Fruit fly (Drosophila melanogaster): ENCODE data around the gene CG31815.

dm6 chr2L:16627948-16628347 is 22.3 kb downstream of the CG31815 start:
- no peak for TF ChIP-seq CG12768 (GFP tag; optimal IDR thresholded peaks at IDR 0.05)
- TF ChIP-seq Hr96 (GFP tag; optimal IDR thresholded peaks at IDR 0.05) = no peak
- TF ChIP-seq cnc (optimal IDR thresholded peaks at IDR 0.05) = no peak
- TF ChIP-seq CG7101 (tag; optimal IDR thresholded peaks at IDR 0.05) = no peak
- no peak for TF ChIP-seq CG5204 (GFP tag; optimal IDR thresholded peaks at IDR 0.05)
- TF ChIP-seq pad (GFP tag; optimal IDR thresholded peaks at IDR 0.05) = no peak
- no peak for TF ChIP-seq CG11617 (GFP tag; optimal IDR thresholded peaks at IDR 0.05)

Measured in whole organism, adult.